Worm (Caenorhabditis elegans): ENCODE results near the gene mks-2.

mks-2 gene

ce11 chrII:6252707-6253106 is 33.5 kb upstream of the mks-2 start:
- no peak for TF ChIP-seq unc-42 (tag; optimal IDR thresholded peaks at IDR 0.05)
- no peak for TF ChIP-seq sox-4 (tag; optimal IDR thresholded peaks at IDR 0.05)
- no peak for TF ChIP-seq elt-2 (tag; optimal IDR thresholded peaks at IDR 0.05)
- TF ChIP-seq ceh-19 (GFP tag; optimal IDR thresholded peaks at IDR 0.05), result no peak
- no peak for TF ChIP-seq T23F11.4 (GFP tag; optimal IDR thresholded peaks at IDR 0.05)
- no peak for TF ChIP-seq ama-1 (optimal IDR thresholded peaks at IDR 0.05)
- TF ChIP-seq eyg-1 (tag; optimal IDR thresholded peaks at IDR 0.05), result no peak
- no peak for TF ChIP-seq pax-1 (tag; optimal IDR thresholded peaks at IDR 0.05)
- no peak for TF ChIP-seq elt-4 (tag; optimal IDR thresholded peaks at IDR 0.05)
- no peak for TF ChIP-seq hlh-15 (tag; optimal IDR thresholded peaks at IDR 0.05)
- no peak for TF ChIP-seq nhr-232 (tag; optimal IDR thresholded peaks at IDR 0.05)
- TF ChIP-seq gmeb-2 (tag; optimal IDR thresholded peaks at IDR 0.05), result no peak
- no peak for TF ChIP-seq sdc-2 (tag; optimal IDR thresholded peaks at IDR 0.05)

ce11 chrII:6250782-6251461 is 31.7 kb upstream of the mks-2 start, which contains the start of gene phb-2:
TSS of gene phb-2 (plus strand) at chrII:6251411.
- TF ChIP-seq hlh-13 (GFP tag; optimal IDR thresholded peaks at IDR 0.05), result no peak
- TF ChIP-seq npax-4 (tag; optimal IDR thresholded peaks at IDR 0.05), result no peak
- TF ChIP-seq ahr-1 (tag; optimal IDR thresholded peaks at IDR 0.05), result no peak
- no peak for TF ChIP-seq C08G9.2 (tag; optimal IDR thresholded peaks at IDR 0.05)
- TF ChIP-seq fkh-6 (tag; optimal IDR thresholded peaks at IDR 0.05), result no peak
- peak; percentile 63 for TF ChIP-seq elt-2 (tag; optimal IDR thresholded peaks at IDR 0.05)
- no peak for TF ChIP-seq ceh-45 (GFP tag; IDR thresholded peaks at IDR 0.05)
- TF ChIP-seq hlh-30 (tag; optimal IDR thresholded peaks at IDR 0.05; ENCODE audit: insufficient read depth), result peak; percentile 54
- TF ChIP-seq ttx-3 (tag; optimal IDR thresholded peaks at IDR 0.05), result no peak
- TF ChIP-seq ceh-18 (tag; optimal IDR thresholded peaks at IDR 0.05), result peak; percentile 48
- no peak for TF ChIP-seq pqm-1 (tag; optimal IDR thresholded peaks at IDR 0.05)
- no peak for TF ChIP-seq pax-1 (tag; optimal IDR thresholded peaks at IDR 0.05)
- no peak for TF ChIP-seq zip-5 (tag; optimal IDR thresholded peaks at IDR 0.05)
- TF ChIP-seq rnt-1 (tag; optimal IDR thresholded peaks at IDR 0.05), result peak; percentile 9
- TF ChIP-seq mec-3 (tag; optimal IDR thresholded peaks at IDR 0.05; ENCODE audit: borderline replicate concordance), result no peak
- TF ChIP-seq lin-11 (tag; optimal IDR thresholded peaks at IDR 0.05), result no peak
- no peak for TF ChIP-seq ceh-2 (tag; optimal IDR thresholded peaks at IDR 0.05)
- no peak for TF ChIP-seq ceh-30 (tag; optimal IDR thresholded peaks at IDR 0.05)
- TF ChIP-seq K09A11.1 (tag; optimal IDR thresholded peaks at IDR 0.05; ENCODE audit: insufficient read depth), result peak; percentile 9
- no peak for TF ChIP-seq nhr-232 (tag; optimal IDR thresholded peaks at IDR 0.05)
- peak; percentile 14 for TF ChIP-seq unc-42 (tag; optimal IDR thresholded peaks at IDR 0.05)
- no peak for TF ChIP-seq ceh-22 (tag; optimal IDR thresholded peaks at IDR 0.05)
- TF ChIP-seq nhr-11 (tag; optimal IDR thresholded peaks at IDR 0.05), result no peak
- TF ChIP-seq madf-2 (tag; optimal IDR thresholded peaks at IDR 0.05), result no peak
- TF ChIP-seq odd-2 (tag; optimal IDR thresholded peaks at IDR 0.05), result no peak
- TF ChIP-seq ceh-6 (GFP tag; optimal IDR thresholded peaks at IDR 0.05), result no peak
- TF ChIP-seq ref-2 (tag; optimal IDR thresholded peaks at IDR 0.05), result peak; percentile 23
- TF ChIP-seq ama-1 (optimal IDR thresholded peaks at IDR 0.05), result peak; percentile 71
- no peak for TF ChIP-seq T23F11.4 (GFP tag; optimal IDR thresholded peaks at IDR 0.05)
- TF ChIP-seq tbx-2 (tag; optimal IDR thresholded peaks at IDR 0.05), result peak; percentile 31
- no peak for TF ChIP-seq sox-2 (GFP tag; IDR thresholded peaks at IDR 0.05)
- TF ChIP-seq C38D4.7 (GFP tag; optimal IDR thresholded peaks at IDR 0.05), result no peak
- TF ChIP-seq eyg-1 (tag; optimal IDR thresholded peaks at IDR 0.05), result no peak
- TF ChIP-seq ceh-34 (tag; optimal IDR thresholded peaks at IDR 0.05), result peak; percentile 36
- TF ChIP-seq unc-3 (GFP tag; conservative IDR thresholded peaks at IDR 0.05), result no peak
- TF ChIP-seq unc-3 (tag; optimal IDR thresholded peaks at IDR 0.05), result no peak
- no peak for TF ChIP-seq fax-1 (tag; optimal IDR thresholded peaks at IDR 0.05)
- TF ChIP-seq nfya-1 (tag; optimal IDR thresholded peaks at IDR 0.05), result peak; percentile 80
- no peak for TF ChIP-seq pat-9 (tag; optimal IDR thresholded peaks at IDR 0.05)
- no peak for TF ChIP-seq syd-9 (tag; optimal IDR thresholded peaks at IDR 0.05)
- TF ChIP-seq lim-6 (tag; optimal IDR thresholded peaks at IDR 0.05), result no peak
- TF ChIP-seq che-1 (tag; optimal IDR thresholded peaks at IDR 0.05), result no peak
- no peak for TF ChIP-seq sdc-2 (tag; optimal IDR thresholded peaks at IDR 0.05)
- no peak for TF ChIP-seq ceh-19 (GFP tag; optimal IDR thresholded peaks at IDR 0.05)
- TF ChIP-seq dmd-4 (tag; optimal IDR thresholded peaks at IDR 0.05; ENCODE audit: borderline replicate concordance), result no peak
- no peak for TF ChIP-seq hlh-8 (tag; optimal IDR thresholded peaks at IDR 0.05)
